Worm (Caenorhabditis elegans) whole organism, L1 larva: ENCODE data around the gene flp-21.

Source experiments
- aly-2 ChIP-seq: fragments of 150-350 bp; optimal IDR thresholded peaks from 2 replicates; lab custom pipeline; 2014; ENCODE audit warnings: missing biosample characterization, missing genetic modification characterization
- dpl-1 ChIP-seq, 3 experiments: fragments of 150-350 bp in 2 of 3; sonication (generic microtip) in 1 of 3; optimal IDR thresholded peaks; 2 replicates each; lab custom pipeline; 2014 to 2017; ENCODE audit warnings: missing biosample characterization in 3 of 3, missing genetic modification characterization in 3 of 3, missing genetic modification reagents in 3 of 3
- fos-1 ChIP-seq: fragments of 150-350 bp; optimal IDR thresholded peaks from 2 replicates; lab custom pipeline; 2014; ENCODE audit warnings: missing biosample characterization, missing genetic modification characterization
- lin-35 ChIP-seq, 2 experiments: fragments of 150-350 bp; optimal IDR thresholded peaks; 2 replicates each; lab custom pipeline; 2014; ENCODE audit warnings: missing biosample characterization in 2 of 2, missing genetic modification characterization in 2 of 2, missing genetic modification reagents in 2 of 2
- lir-3 ChIP-seq: sonication (generic microtip); optimal IDR thresholded peaks from 2 replicates; lab custom pipeline; 2016; ENCODE audit warnings: mild to moderate bottlenecking, missing genetic modification characterization, moderate library complexity, missing compliant biosample characterization; ENCODE audit not compliant: poor library complexity

ce11 chrV:7839485-7839884, 46.3 kb downstream of the flp-21 start, which contains the start of gene C37C3.12:
- TF ChIP-seq aly-2 (no peak), dpl-1 (GFP tag; optimal IDR thresholded peaks at IDR 0.05; lab: Kevin White, UChicago) (no peak), fos-1 (tag; lab: Kevin White, UChicago) (no peak), lin-35 (GFP tag; optimal IDR thresholded peaks at IDR 0.05; lab: Kevin White, UChicago) (no peak), lir-3 (tag; lab: Kevin White, UChicago) (no peak)
